Fruit fly (Drosophila melanogaster) whole organism, embryonic: ENCODE measurements around the gene CG14431.
A peak's percentile ranks its signal among the peaks of the same experiment; 100 is the strongest.

Experiments
- CG10431 ChIP-seq: fragments of 200-800 bp; sonication (Bioruptor generic); optimal IDR thresholded peaks from 3 replicates; lab custom pipeline; 2018; ENCODE audit warnings: missing biosample characterization, mild to moderate bottlenecking, missing genetic modification characterization
- CG11085 ChIP-seq: fragments of 200-800 bp; sonication (Bioruptor generic); IDR thresholded peaks from 2 replicates; pipeline ENCODE4 v1.3.6; 2022; ENCODE audit warnings: missing biosample characterization, missing genetic modification characterization
- CG11398 ChIP-seq: fragments of 200-800 bp; sonication (Bioruptor generic); optimal IDR thresholded peaks from 2 replicates; lab custom pipeline; 2016; ENCODE audit warnings: missing biosample characterization, missing genetic modification characterization
- CG11723 ChIP-seq: fragments of 200-800 bp; sonication (Bioruptor generic); optimal IDR thresholded peaks from 2 replicates; lab custom pipeline; 2017; ENCODE audit warnings: missing biosample characterization, mild to moderate bottlenecking, missing genetic modification characterization
- CG13894 ChIP-seq: fragments of 200-800 bp; sonication (Bioruptor generic); optimal IDR thresholded peaks from 3 replicates; lab custom pipeline; 2018; ENCODE audit warnings: missing biosample characterization, mild to moderate bottlenecking, missing genetic modification characterization, moderate library complexity
- CG17328 ChIP-seq: fragments of 200-800 bp; sonication (Bioruptor generic); IDR thresholded peaks from 2 replicates; pipeline ENCODE4 v1.3.6; 2022; ENCODE audit warnings: missing biosample characterization, missing genetic modification characterization
- CG17359 ChIP-seq: fragments of 200-800 bp; sonication (Bioruptor generic); optimal IDR thresholded peaks from 3 replicates; lab custom pipeline; 2018; ENCODE audit warnings: missing biosample characterization, mild to moderate bottlenecking, missing genetic modification characterization, moderate library complexity
- CG18599 ChIP-seq: fragments of 200-800 bp; sonication (Bioruptor generic); optimal IDR thresholded peaks from 3 replicates; lab custom pipeline; 2017; ENCODE audit warnings: missing biosample characterization, missing genetic modification characterization, mild to moderate bottlenecking, moderate library complexity, missing genetic modification reagents
- CG2678 ChIP-seq: fragments of 200-800 bp; sonication (Bioruptor generic); optimal IDR thresholded peaks from 3 replicates; lab custom pipeline; 2019; ENCODE audit warnings: missing biosample characterization, mild to moderate bottlenecking, missing genetic modification characterization, moderate library complexity
- CG4360 ChIP-seq: fragments of 200-800 bp; sonication (Bioruptor generic); IDR thresholded peaks from 2 replicates; pipeline ENCODE4 v1.3.6; 2022; ENCODE audit warnings: missing biosample characterization, missing genetic modification characterization
- CG4424 ChIP-seq: fragments of 200-800 bp; sonication (Bioruptor generic); optimal IDR thresholded peaks from 3 replicates; lab custom pipeline; 2016; ENCODE audit warnings: missing biosample characterization, missing genetic modification characterization
- CG5245 ChIP-seq: fragments of 200-800 bp; sonication (Bioruptor generic); optimal IDR thresholded peaks from 3 replicates; lab custom pipeline; 2016; ENCODE audit warnings: missing biosample characterization, missing genetic modification characterization
- CG6654 ChIP-seq: fragments of 200-800 bp; sonication (Bioruptor generic); optimal IDR thresholded peaks from 2 replicates; lab custom pipeline; 2017; ENCODE audit warnings: missing biosample characterization, mild to moderate bottlenecking, missing genetic modification characterization
- CG7786 ChIP-seq: fragments of 200-800 bp; sonication (Bioruptor generic); optimal IDR thresholded peaks from 2 replicates; lab custom pipeline; 2016; ENCODE audit warnings: missing biosample characterization, missing genetic modification characterization
- CG8290 ChIP-seq, 3 experiments: fragments of 200-800 bp; sonication (Bioruptor generic); optimal IDR thresholded peaks; 2 replicates each; lab custom pipeline; 2016 to 2019; ENCODE audit warnings: missing biosample characterization in 3 of 3, missing genetic modification characterization in 3 of 3, mild to moderate bottlenecking in 2 of 3, moderate library complexity in 1 of 3
- Dad ChIP-seq: fragments of 200-800 bp; sonication (Bioruptor generic); optimal IDR thresholded peaks from 3 replicates; lab custom pipeline; 2016; ENCODE audit warnings: missing biosample characterization, missing genetic modification characterization
- Dek ChIP-seq: fragments of 200-800 bp; sonication (Bioruptor generic); optimal IDR thresholded peaks from 3 replicates; lab custom pipeline; 2019; ENCODE audit warnings: missing biosample characterization, mild to moderate bottlenecking, missing genetic modification characterization, moderate library complexity
- Drgx ChIP-seq: fragments of 200-800 bp; sonication (Bioruptor generic); IDR thresholded peaks from 2 replicates; pipeline ENCODE4 v1.3.6; 2022; ENCODE audit warnings: missing biosample characterization, missing genetic modification characterization
- Fer2 ChIP-seq: fragments of 200-800 bp; sonication (Bioruptor generic); optimal IDR thresholded peaks from 2 replicates; lab custom pipeline; 2018; ENCODE audit warnings: missing biosample characterization, mild to moderate bottlenecking, missing genetic modification characterization, moderate library complexity
- Gug ChIP-seq: fragments of 200-800 bp; sonication (Bioruptor generic); IDR thresholded peaks from 4 replicates; pipeline ENCODE4 v1.3.6; 2022; ENCODE audit warnings: missing biosample characterization, missing genetic modification characterization
- Myb ChIP-seq: fragments of 200-800 bp; sonication (Bioruptor generic); optimal IDR thresholded peaks from 2 replicates; lab custom pipeline; 2016; ENCODE audit warnings: missing biosample characterization, missing genetic modification characterization
- NC2β ChIP-seq: fragments of 200-800 bp; sonication (Bioruptor generic); optimal IDR thresholded peaks from 2 replicates; lab custom pipeline; 2016; ENCODE audit warnings: missing biosample characterization, missing genetic modification characterization
- NFAT ChIP-seq: fragments of 200-800 bp; sonication (Bioruptor generic); IDR thresholded peaks from 2 replicates; pipeline ENCODE4 v1.3.6; 2022; ENCODE audit warnings: missing biosample characterization, missing genetic modification characterization
- NK7.1 ChIP-seq: fragments of 200-800 bp; sonication (Bioruptor generic); optimal IDR thresholded peaks from 3 replicates; lab custom pipeline; 2016; ENCODE audit warnings: missing biosample characterization, missing genetic modification characterization
- Neu2 ChIP-seq: fragments of 200-800 bp; sonication (Bioruptor generic); optimal IDR thresholded peaks from 3 replicates; lab custom pipeline; 2016; ENCODE audit warnings: missing biosample characterization, missing genetic modification characterization, borderline replicate concordance
- Nf-YA ChIP-seq: fragments of 200-800 bp; sonication (Bioruptor generic); IDR thresholded peaks from 2 replicates; pipeline ENCODE4 v1.3.6; 2022; ENCODE audit warnings: missing biosample characterization, missing genetic modification characterization
- Rfx ChIP-seq: fragments of 200-800 bp; sonication (Bioruptor generic); IDR thresholded peaks from 2 replicates; pipeline ENCODE4 v1.3.6; 2022; ENCODE audit warnings: missing biosample characterization, missing genetic modification characterization
- Scr ChIP-seq: fragments of 200-800 bp; sonication (Bioruptor generic); IDR thresholded peaks from 2 replicates; pipeline ENCODE4 v1.3.6; 2022; ENCODE audit warnings: missing biosample characterization, missing genetic modification characterization; ENCODE audit not compliant: partially characterized antibody
- TFAM ChIP-seq: fragments of 200-800 bp; sonication (Bioruptor generic); optimal IDR thresholded peaks from 2 replicates; lab custom pipeline; 2017; ENCODE audit warnings: missing biosample characterization, missing genetic modification characterization, inconsistent platforms
- Taf1 ChIP-seq: fragments of 200-800 bp; sonication (Bioruptor generic); IDR thresholded peaks from 2 replicates; pipeline ENCODE4 v1.3.6; 2022; ENCODE audit warnings: missing biosample characterization, missing genetic modification characterization
- Tbp ChIP-seq: fragments of >200 bp; optimal IDR thresholded peaks from 2 replicates; lab custom pipeline; 2018; ENCODE audit warnings: missing biosample characterization, missing genetic modification characterization
- ab ChIP-seq: fragments of 200-800 bp; sonication (Bioruptor generic); optimal IDR thresholded peaks from 2 replicates; lab custom pipeline; 2016; ENCODE audit warnings: missing biosample characterization, missing genetic modification characterization
- ac ChIP-seq: fragments of 200-800 bp; sonication (Bioruptor generic); optimal IDR thresholded peaks from 3 replicates; lab custom pipeline; 2017; ENCODE audit warnings: missing biosample characterization, mild to moderate bottlenecking, missing genetic modification characterization
- bbx ChIP-seq: fragments of 200-800 bp; sonication (Bioruptor generic); IDR thresholded peaks from 2 replicates; pipeline ENCODE4 v1.3.6; 2022; ENCODE audit warnings: missing biosample characterization, missing genetic modification characterization; ENCODE audit not compliant: partially characterized antibody
- cas ChIP-seq: fragments of 200-800 bp; sonication (Bioruptor generic); IDR thresholded peaks from 2 replicates; pipeline ENCODE4 v1.3.6; 2022; ENCODE audit warnings: missing biosample characterization, missing genetic modification characterization
- cg ChIP-seq: fragments of 200-800 bp; sonication (Bioruptor generic); optimal IDR thresholded peaks from 3 replicates; lab custom pipeline; 2019; ENCODE audit warnings: missing biosample characterization, mild to moderate bottlenecking, missing genetic modification characterization, moderate library complexity
- disco-r ChIP-seq: fragments of 200-800 bp; sonication (Bioruptor generic); optimal IDR thresholded peaks from 2 replicates; lab custom pipeline; 2016; ENCODE audit warnings: missing biosample characterization, missing genetic modification characterization
- emc ChIP-seq: fragments of 200-800 bp; sonication (Bioruptor generic); optimal IDR thresholded peaks from 2 replicates; lab custom pipeline; 2016; ENCODE audit warnings: missing biosample characterization, missing genetic modification characterization
- eyg ChIP-seq: fragments of 200-800 bp; sonication (Bioruptor generic); optimal IDR thresholded peaks from 3 replicates; lab custom pipeline; 2016; ENCODE audit warnings: missing biosample characterization, missing genetic modification characterization
- lmd ChIP-seq: fragments of 200-800 bp; sonication (Bioruptor generic); IDR thresholded peaks from 2 replicates; pipeline ENCODE4 v1.3.6; 2022; ENCODE audit warnings: missing biosample characterization, missing genetic modification characterization
- org-1 ChIP-seq: fragments of 200-800 bp; sonication (Bioruptor generic); optimal IDR thresholded peaks from 2 replicates; lab custom pipeline; 2017; ENCODE audit warnings: missing biosample characterization, missing genetic modification characterization
- peb ChIP-seq: fragments of 200-800 bp; sonication (Bioruptor generic); IDR thresholded peaks from 2 replicates; pipeline ENCODE4 v1.3.6; 2022; ENCODE audit warnings: missing biosample characterization, missing genetic modification characterization
- prd ChIP-seq, 3 experiments: fragments of >200 bp in 2 of 3; fragments of 200-800 bp in 1 of 3; sonication (Bioruptor generic) in 1 of 3; optimal IDR thresholded peaks in 2 of 3; IDR thresholded peaks in 1 of 3; 2 replicates in 2 of 3; 3 replicates in 1 of 3; pipeline versions ENCODE4 v1.3.6 to Lab custom; 2017 to 2022; ENCODE audit warnings: missing biosample characterization in 1 of 3, missing genetic modification characterization in 1 of 3
- pum ChIP-seq: fragments of 200-800 bp; sonication (Bioruptor generic); optimal IDR thresholded peaks from 2 replicates; lab custom pipeline; 2016; ENCODE audit warnings: missing biosample characterization, missing genetic modification characterization
- pzg ChIP-seq: fragments of 200-800 bp; sonication (Bioruptor generic); optimal IDR thresholded peaks from 3 replicates; lab custom pipeline; 2018; ENCODE audit warnings: missing biosample characterization, mild to moderate bottlenecking, missing genetic modification characterization, moderate library complexity
- salm ChIP-seq: fragments of 200-800 bp; sonication (Bioruptor generic); optimal IDR thresholded peaks from 2 replicates; lab custom pipeline; 2018; ENCODE audit warnings: missing biosample characterization, mild to moderate bottlenecking, missing genetic modification characterization
- tx ChIP-seq: fragments of 200-800 bp; sonication (Bioruptor generic); optimal IDR thresholded peaks from 2 replicates; lab custom pipeline; 2016; ENCODE audit warnings: missing biosample characterization, missing genetic modification characterization
- z ChIP-seq: fragments of 200-800 bp; sonication (Bioruptor generic); IDR thresholded peaks from 3 replicates; pipeline ENCODE4 v1.3.6; 2022; ENCODE audit warnings: missing biosample characterization, missing genetic modification characterization
- zf30C ChIP-seq: fragments of 200-800 bp; sonication (Bioruptor generic); optimal IDR thresholded peaks from 3 replicates; lab custom pipeline; 2018; ENCODE audit warnings: missing biosample characterization, mild to moderate bottlenecking, missing genetic modification characterization

Gene CG14431

dm6 chrX:6861523-6862077, 46.5 kb upstream of the CG14431 start (continued):
- TF ChIP-seq CG17359 (tag; lab: Kevin White, UChicago) = peak; percentile 65
- TF ChIP-seq Neu2 (GFP tag; lab: Kevin White, UChicago) = no peak
- TF ChIP-seq CG7786 (GFP tag; lab: Kevin White, UChicago) = peak; percentile 77
- peak; percentile 55; the same call in 1 of the 2 replicates for TF ChIP-seq Taf1
- peak; percentile 48; the same call in 1 of the 2 replicates for TF ChIP-seq Nf-YA (GFP tag; lab: Robert Waterston, UW)
- TF ChIP-seq CG11085 = 0 out of 2 replicates have a peak, but pooled peaks have one; percentile 12
- no peak for TF ChIP-seq Tbp (GFP tag; lab: Kevin White, UChicago)
- TF ChIP-seq org-1 (GFP tag; lab: Kevin White, UChicago) = peak; percentile 24
- peak; percentile 53; the same call in 1 of the 2 replicates for TF ChIP-seq peb
- TF ChIP-seq zf30C (GFP tag; lab: Kevin White, UChicago) = peak; percentile 48
- peak; percentile 45 for TF ChIP-seq Scr (GFP tag; lab: Robert Waterston, UW)
- TF ChIP-seq Rfx (GFP tag; lab: Robert Waterston, UW) = peak; percentile 83
- TF ChIP-seq z = peak; percentile 66; the same call in 1 of the 3 replicates
- TF ChIP-seq CG13894 (tag; lab: Kevin White, UChicago) = peak; percentile 93
- 0 out of 2 replicates have a peak, but pooled peaks have one; percentile 33 for TF ChIP-seq CG4360 (GFP tag; lab: Robert Waterston, UW)
- no peak for TF ChIP-seq CG8290 (GFP tag; optimal IDR thresholded peaks at IDR 0.05; lab: Kevin White, UChicago)
- peak; percentile 39 to 81 for TF ChIP-seq CG8290 (tag; optimal IDR thresholded peaks at IDR 0.05; lab: Kevin White, UChicago)
- TF ChIP-seq eyg = peak; percentile 20
- no peak for TF ChIP-seq disco-r (GFP tag; lab: Kevin White, UChicago)
- 0 out of 2 replicates have a peak, but pooled peaks have one; percentile 5 for TF ChIP-seq CG17328 (GFP tag; lab: Robert Waterston, UW)
- peak; percentile 3 for TF ChIP-seq CG4424 (GFP tag; lab: Kevin White, UChicago)
- peak; percentile 66 for TF ChIP-seq bbx (GFP tag; lab: Robert Waterston, UW)
- no peak for TF ChIP-seq TFAM (GFP tag; lab: Kevin White, UChicago)
- peak; percentile 51 for TF ChIP-seq Myb
- TF ChIP-seq prd (optimal IDR thresholded peaks at IDR 0.05; lab: Kevin White, UChicago) = no peak
- peak; percentile 74 for TF ChIP-seq prd (GFP tag; IDR thresholded peaks at IDR 0.05; lab: Robert Waterston, UW)
- TF ChIP-seq NK7.1 (GFP tag; lab: Kevin White, UChicago) = no peak
- TF ChIP-seq pzg (GFP tag; lab: Kevin White, UChicago) = no peak
- no peak for TF ChIP-seq NC2β (GFP tag; lab: Kevin White, UChicago)
- TF ChIP-seq CG11398 (GFP tag; lab: Kevin White, UChicago) = no peak
- peak; percentile 17 for TF ChIP-seq CG11723 (GFP tag; lab: Kevin White, UChicago)
- TF ChIP-seq Drgx (GFP tag; lab: Robert Waterston, UW) = peak; percentile 84
- no peak for TF ChIP-seq CG10431 (GFP tag; lab: Kevin White, UChicago)
- TF ChIP-seq pum (GFP tag; lab: Kevin White, UChicago) = peak; percentile 22
- peak; percentile 67 for TF ChIP-seq Dek (tag; lab: Kevin White, UChicago)
- no peak for TF ChIP-seq salm (tag; lab: Kevin White, UChicago)
- no peak for TF ChIP-seq ab (GFP tag; lab: Kevin White, UChicago)
- peak; percentile 74 for TF ChIP-seq CG18599 (GFP tag; lab: Kevin White, UChicago)
- TF ChIP-seq Dad (GFP tag; lab: Kevin White, UChicago) = no peak
- TF ChIP-seq emc (GFP tag; lab: Kevin White, UChicago) = no peak
- peak; percentile 69 for TF ChIP-seq lmd (GFP tag; lab: Robert Waterston, UW)
- TF ChIP-seq cas (GFP tag; lab: Robert Waterston, UW) = peak; percentile 68
- peak; percentile 59; the same call in 1 of the 2 replicates for TF ChIP-seq NFAT (GFP tag; lab: Robert Waterston, UW)
- TF ChIP-seq cg = peak; percentile 91
- no peak for TF ChIP-seq CG5245 (GFP tag; lab: Kevin White, UChicago)
- TF ChIP-seq CG2678 (tag; lab: Kevin White, UChicago) = peak; percentile 71
- TF ChIP-seq tx (GFP tag; lab: Kevin White, UChicago) = peak; percentile 60
- TF ChIP-seq CG6654 (GFP tag; lab: Kevin White, UChicago) = no peak
- peak; percentile 22 for TF ChIP-seq Fer2
- TF ChIP-seq ac (GFP tag; lab: Kevin White, UChicago) = no peak
- peak; percentile 74; the same call in 3 of the 4 replicates for TF ChIP-seq Gug (GFP tag; lab: Robert Waterston, UW)
